Fruit fly (Drosophila melanogaster) whole organism, wandering third instar larva: ENCODE data around the gene Blos2.

Source experiments
- CG32264 ChIP-seq: fragments of 200-800 bp; sonication (Bioruptor generic); optimal IDR thresholded peaks from 2 replicates; lab custom pipeline; 2016; ENCODE audit warnings: missing biosample characterization, missing genetic modification characterization
- CG9705 ChIP-seq: fragments of 200-800 bp; sonication (Bioruptor generic); optimal IDR thresholded peaks from 2 replicates; lab custom pipeline; 2018; ENCODE audit warnings: missing biosample characterization, mild to moderate bottlenecking, missing genetic modification characterization
- CrebA ChIP-seq: fragments of 200-800 bp; sonication (Bioruptor generic); optimal IDR thresholded peaks from 2 replicates; lab custom pipeline; 2016; ENCODE audit warnings: missing biosample characterization, mild to moderate bottlenecking, missing genetic modification characterization, borderline replicate concordance
- Dfd ChIP-seq: fragments of >200 bp; optimal IDR thresholded peaks from 2 replicates; lab custom pipeline; 2017; ENCODE audit warnings: missing biosample characterization, missing genetic modification characterization
- Dif ChIP-seq: fragments of 200-275, 200-300 bp; sonication (Bioruptor generic); optimal IDR thresholded peaks from 2 replicates; lab custom pipeline; 2018; ENCODE audit warnings: missing biosample characterization, missing genetic modification characterization; ENCODE audit not compliant: partially characterized antibody
- GATAd ChIP-seq: sonication (Bioruptor generic); optimal IDR thresholded peaks from 2 replicates; lab custom pipeline; 2016; ENCODE audit warnings: missing biosample characterization, missing genetic modification characterization
- HLH106 ChIP-seq: fragments of 200-800 bp; optimal IDR thresholded peaks from 3 replicates; lab custom pipeline; 2019; ENCODE audit warnings: missing biosample characterization, mild to moderate bottlenecking, missing genetic modification characterization, moderate library complexity
- Hnf4 ChIP-seq: fragments of 200-800 bp; sonication (Bioruptor generic); optimal IDR thresholded peaks from 2 replicates; lab custom pipeline; 2016; ENCODE audit warnings: missing biosample characterization, mild to moderate bottlenecking, missing genetic modification characterization
- Hr78 ChIP-seq: fragments of >200 bp; optimal IDR thresholded peaks from 2 replicates; lab custom pipeline; 2017; ENCODE audit warnings: missing biosample characterization, missing genetic modification characterization
- Hr83 ChIP-seq: fragments of 200-300 bp; sonication (Bioruptor generic); optimal IDR thresholded peaks from 2 replicates; lab custom pipeline; 2016; ENCODE audit warnings: missing biosample characterization, mild to moderate bottlenecking, missing genetic modification characterization, moderate library complexity; ENCODE audit not compliant: poor library complexity, severe bottlenecking
- Jra ChIP-seq: sonication (Bioruptor generic); optimal IDR thresholded peaks from 2 replicates; lab custom pipeline; 2016; ENCODE audit warnings: missing biosample characterization, missing genetic modification characterization
- Myc ChIP-seq: fragments of >200 bp; optimal IDR thresholded peaks from 2 replicates; lab custom pipeline; 2017
- OdsH ChIP-seq: fragments of 200-800 bp; sonication (Bioruptor generic); optimal IDR thresholded peaks from 2 replicates; lab custom pipeline; 2016; ENCODE audit warnings: missing biosample characterization, mild to moderate bottlenecking, missing genetic modification characterization
- Rel ChIP-seq, 2 experiments: fragments of 200-800 bp; sonication (Bioruptor generic) in 1 of 2; optimal IDR thresholded peaks; 2 replicates in 1 of 2; 3 replicates in 1 of 2; lab custom pipeline; 2016 to 2019; ENCODE audit warnings: mild to moderate bottlenecking in 2 of 2, missing biosample characterization in 2 of 2, missing genetic modification characterization in 2 of 2, moderate library complexity in 1 of 2
- Sp1 ChIP-seq: fragments of 200-800 bp; sonication (Bioruptor generic); optimal IDR thresholded peaks from 3 replicates; lab custom pipeline; 2019; ENCODE audit warnings: missing biosample characterization, mild to moderate bottlenecking, missing genetic modification characterization, moderate library complexity
- Vsx2 ChIP-seq: fragments of 200-300, 225-300 bp; sonication (Bioruptor generic); optimal IDR thresholded peaks from 2 replicates; lab custom pipeline; 2018; ENCODE audit warnings: missing biosample characterization, missing genetic modification characterization; ENCODE audit not compliant: partially characterized antibody
- br ChIP-seq: fragments of 200-800 bp; sonication (Bioruptor generic); optimal IDR thresholded peaks from 2 replicates; lab custom pipeline; 2016; ENCODE audit warnings: missing biosample characterization, missing genetic modification characterization
- brk ChIP-seq: fragments of 200-800 bp; sonication (Bioruptor generic); optimal IDR thresholded peaks from 2 replicates; lab custom pipeline; 2016; ENCODE audit warnings: missing biosample characterization, mild to moderate bottlenecking, missing genetic modification characterization
- dl ChIP-seq, 2 experiments: fragments of 175-275, 200-275 bp in 1 of 2; fragments of 200-275 bp in 1 of 2; sonication (Bioruptor generic); optimal IDR thresholded peaks; lab custom pipeline; 2018; ENCODE audit warnings: mild to moderate bottlenecking in 2 of 2, missing biosample characterization in 2 of 2, missing genetic modification characterization in 2 of 2, moderate library complexity in 2 of 2; ENCODE audit not compliant: partially characterized antibody in 2 of 2, insufficient read depth in 1 of 2
- dmrt93B ChIP-seq: fragments of 200-800 bp; sonication (Bioruptor generic); optimal IDR thresholded peaks from 2 replicates; lab custom pipeline; 2018; ENCODE audit warnings: missing biosample characterization, mild to moderate bottlenecking, missing genetic modification characterization
- dsf ChIP-seq: sonication (Bioruptor generic); optimal IDR thresholded peaks from 2 replicates; lab custom pipeline; 2016; ENCODE audit warnings: missing biosample characterization, missing genetic modification characterization, borderline replicate concordance
- ey ChIP-seq: fragments of 200-800 bp; sonication (Bioruptor generic); optimal IDR thresholded peaks from 2 replicates; lab custom pipeline; 2016; ENCODE audit warnings: missing biosample characterization, missing genetic modification characterization
- foxo ChIP-seq, 2 experiments: fragments of 200-800 bp; sonication (Bioruptor generic); optimal IDR thresholded peaks; 2 replicates in 1 of 2; 3 replicates in 1 of 2; lab custom pipeline; 2016 to 2017; ENCODE audit warnings: missing biosample characterization in 2 of 2, missing genetic modification characterization in 2 of 2
- fru ChIP-seq: fragments of 200-800 bp; sonication (Bioruptor generic); optimal IDR thresholded peaks from 3 replicates; lab custom pipeline; 2016; ENCODE audit warnings: missing biosample characterization, mild to moderate bottlenecking, missing genetic modification characterization
- h ChIP-seq: fragments of 200-800 bp; sonication (Bioruptor generic); optimal IDR thresholded peaks from 3 replicates; lab custom pipeline; 2016; ENCODE audit warnings: missing biosample characterization, mild to moderate bottlenecking, missing genetic modification characterization
- jim ChIP-seq: fragments of 175-275, 200-325 bp; sonication (Bioruptor generic); optimal IDR thresholded peaks from 2 replicates; lab custom pipeline; 2016; ENCODE audit warnings: missing biosample characterization, mild to moderate bottlenecking, missing genetic modification characterization
- lola ChIP-seq: fragments of >200 bp; optimal IDR thresholded peaks from 2 replicates; lab custom pipeline; 2017; ENCODE audit warnings: missing biosample characterization, missing genetic modification characterization
- psq ChIP-seq: fragments of 200-800 bp; sonication (Bioruptor generic); optimal IDR thresholded peaks from 3 replicates; lab custom pipeline; 2017; ENCODE audit warnings: missing biosample characterization, mild to moderate bottlenecking, missing genetic modification characterization, moderate library complexity
- sage ChIP-seq: fragments of 200-800 bp; sonication (Bioruptor generic); optimal IDR thresholded peaks from 2 replicates; lab custom pipeline; 2016; ENCODE audit warnings: missing biosample characterization, mild to moderate bottlenecking, missing genetic modification characterization
- sv ChIP-seq: fragments of 200-800 bp; sonication (Bioruptor generic); optimal IDR thresholded peaks from 3 replicates; lab custom pipeline; 2016; ENCODE audit warnings: missing biosample characterization, missing genetic modification characterization
- tai ChIP-seq: sonication (Bioruptor generic); optimal IDR thresholded peaks from 2 replicates; lab custom pipeline; 2016; ENCODE audit warnings: missing biosample characterization, missing genetic modification characterization
- usp ChIP-seq: fragments of >200 bp; optimal IDR thresholded peaks from 2 replicates; lab custom pipeline; 2017; ENCODE audit warnings: missing biosample characterization, missing genetic modification characterization
- woc ChIP-seq: sonication (Bioruptor generic); optimal IDR thresholded peaks from 2 replicates; lab custom pipeline; 2016; ENCODE audit warnings: missing biosample characterization, mild to moderate bottlenecking, missing genetic modification characterization

Gene Blos2

DNA sequence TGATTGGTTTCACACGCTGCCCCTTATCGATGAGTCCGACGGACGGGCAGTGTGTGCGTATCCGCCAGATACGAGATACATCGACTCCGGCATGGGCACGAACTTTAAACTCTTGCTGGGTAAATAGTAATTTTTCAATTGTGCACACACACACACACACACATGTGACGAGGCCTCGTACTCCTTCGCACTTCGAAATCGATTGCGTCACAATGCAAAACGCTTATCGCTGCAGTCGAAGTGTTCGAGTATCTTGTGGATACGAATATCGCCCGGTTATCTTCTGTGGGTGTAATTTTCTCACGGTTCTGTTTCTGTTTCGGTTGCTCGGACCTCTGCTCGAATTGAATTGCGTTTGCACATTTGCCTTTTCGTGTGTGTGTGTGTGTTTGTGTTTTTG, 26.3 kb upstream of the Blos2 start:
- TF ChIP-seq dmrt93B (no peak), br (GFP tag; lab: Kevin White, UChicago) (no peak), woc (no peak), brk (no peak), CrebA (no peak), CG32264 (GFP tag; lab: Kevin White, UChicago) (no peak), Hr78 (GFP tag; lab: Kevin White, UChicago) (no peak), dsf (no peak), jim (no peak), usp (GFP tag; lab: Kevin White, UChicago) (no peak), Jra (GFP tag; lab: Kevin White, UChicago) (no peak), Vsx2 (no peak), HLH106 (tag; lab: Kevin White, UChicago) (no peak), sage (GFP tag; lab: Kevin White, UChicago) (no peak), fru (GFP tag; lab: Kevin White, UChicago) (no peak)
- TF ChIP-seq, all 38 proteins: peak for 0

DNA sequence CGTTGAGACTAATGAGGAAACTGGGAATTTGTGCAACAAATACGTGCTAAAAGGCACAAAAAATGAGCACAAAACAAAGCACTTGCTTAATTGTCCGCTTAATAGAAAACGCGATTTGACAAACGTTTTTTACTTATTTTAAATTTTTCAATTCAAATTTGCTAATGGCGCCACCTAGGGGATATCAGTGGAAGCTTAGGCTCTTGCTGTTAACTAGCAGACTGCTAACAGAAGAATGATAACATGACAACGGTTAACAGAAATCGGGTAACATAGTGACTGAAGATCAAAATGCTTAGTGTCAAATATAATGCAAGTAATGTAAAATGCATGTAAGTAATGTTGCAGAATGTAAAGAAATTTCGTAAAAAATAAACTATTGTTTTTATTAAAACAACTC, 20.2 kb upstream of the Blos2 start:
- TF ChIP-seq Myc (lab: Kevin White, UChicago): peak; percentile 13
- no peak for TF ChIP-seq Vsx2
- TF ChIP-seq, all 38 proteins: peak for 1

DNA sequence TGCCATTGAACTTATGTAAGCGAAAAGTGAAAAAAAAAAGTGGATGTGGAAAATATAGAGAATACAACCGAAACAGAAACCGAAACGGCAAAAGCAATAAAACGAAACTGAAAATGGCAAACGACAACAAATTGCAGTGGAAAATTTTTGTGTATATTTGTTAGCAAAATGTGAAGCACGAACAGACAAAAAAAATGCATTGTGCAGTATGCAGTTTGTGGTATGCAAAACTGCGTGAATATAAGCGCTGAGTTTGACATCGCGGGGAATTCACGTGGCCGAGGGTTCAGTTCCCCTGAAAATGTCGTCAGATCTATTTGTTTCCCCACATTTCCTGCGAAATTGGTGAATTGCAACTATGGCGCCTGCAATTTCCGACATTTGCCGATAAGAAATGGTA, 17.7 kb upstream of the Blos2 start:
- TF ChIP-seq Hr83 (GFP tag; lab: Kevin White, UChicago) (no peak), Dfd (GFP tag; lab: Kevin White, UChicago) (no peak), dl (GFP tag; optimal IDR thresholded peaks at IDR 0.05; lab: Kevin White, UChicago; ENCODE audit: insufficient read depth in 1 of 2, partially characterized antibody in 2 of 2) (no peak), br (GFP tag; lab: Kevin White, UChicago) (no peak), Hnf4 (GFP tag; lab: Kevin White, UChicago) (no peak), dsf (no peak)
- TF ChIP-seq, all 38 proteins: peak for 0

DNA sequence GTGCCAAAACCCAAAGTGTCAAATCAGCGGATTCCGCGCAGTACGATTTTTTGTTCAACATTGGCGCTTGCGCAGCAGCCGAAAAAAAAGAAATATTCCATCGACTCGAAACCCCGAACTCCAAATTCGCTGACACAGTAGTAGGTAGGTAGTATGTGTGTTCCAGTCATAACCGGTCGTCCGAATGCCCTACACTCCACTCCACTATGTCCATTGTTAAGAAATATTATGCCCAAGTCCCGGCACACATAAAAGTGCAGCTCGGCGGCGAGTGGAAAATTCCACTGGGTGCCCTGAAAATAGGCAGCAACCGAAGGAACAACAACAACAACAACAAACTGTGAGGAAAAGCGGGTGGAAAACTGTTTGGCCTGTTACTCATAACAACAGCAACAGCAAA, 16.4 kb upstream of the Blos2 start:
- no peak for TF ChIP-seq Vsx2
- TF ChIP-seq Sp1: no peak
- TF ChIP-seq Myc (lab: Kevin White, UChicago): no peak
- no peak for TF ChIP-seq GATAd (GFP tag; lab: Kevin White, UChicago)
- TF ChIP-seq ey (GFP tag; lab: Kevin White, UChicago): no peak
- no peak for TF ChIP-seq h (GFP tag; lab: Kevin White, UChicago)
- no peak for TF ChIP-seq brk
- TF ChIP-seq Rel (GFP tag; optimal IDR thresholded peaks at IDR 0.05; lab: Kevin White, UChicago): no peak
- no peak for TF ChIP-seq Rel (tag; optimal IDR thresholded peaks at IDR 0.05; lab: Kevin White, UChicago)
- no peak for TF ChIP-seq tai
- TF ChIP-seq, all 38 proteins: peak for 0

DNA sequence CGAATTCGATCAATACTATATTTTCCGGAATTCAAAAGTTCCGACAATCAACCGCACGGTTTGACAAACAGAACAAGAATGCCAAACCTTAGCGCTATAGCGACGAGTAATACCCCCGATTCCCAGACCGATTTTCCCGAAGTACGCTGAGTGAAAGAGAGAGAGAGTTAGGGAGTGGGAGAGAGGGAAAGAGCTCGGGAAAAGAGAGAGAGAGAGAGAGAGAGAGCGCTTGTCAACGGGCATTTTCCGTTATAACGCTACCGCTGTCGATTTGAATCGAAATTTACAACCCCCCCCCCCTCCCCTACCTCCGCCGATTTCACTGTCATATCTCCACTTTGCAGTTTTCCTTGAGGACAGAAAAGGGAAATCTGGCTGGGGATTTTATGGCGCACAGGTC, 14.8 kb upstream of the Blos2 start:
- no peak for TF ChIP-seq Hr83 (GFP tag; lab: Kevin White, UChicago)
- peak; percentile 82 for TF ChIP-seq Dfd (GFP tag; lab: Kevin White, UChicago)
- TF ChIP-seq lola (GFP tag; lab: Kevin White, UChicago): no peak

DNA sequence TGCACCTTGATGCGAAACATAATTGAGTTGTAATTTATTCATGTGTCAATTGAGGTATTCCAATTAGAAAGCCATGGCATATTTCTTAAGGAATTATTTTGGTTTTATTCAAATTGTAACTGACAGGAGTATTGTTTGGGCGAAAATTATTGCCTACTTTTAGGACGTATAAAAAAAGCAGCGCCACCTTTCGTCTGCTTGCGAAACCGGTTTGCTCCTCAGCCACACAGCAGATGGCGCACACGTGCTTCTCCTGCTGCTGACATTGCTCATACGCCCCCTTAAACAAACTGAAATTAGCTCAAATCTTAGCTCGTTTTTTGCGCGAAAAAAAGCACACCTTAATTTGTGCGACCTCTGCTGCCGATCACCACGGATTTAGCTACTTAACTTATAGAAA, 13.5 kb upstream of the Blos2 start:
- TF ChIP-seq sv (GFP tag; lab: Kevin White, UChicago) (peak; percentile 24), h (GFP tag; lab: Kevin White, UChicago) (peak; percentile 55), Hnf4 (GFP tag; lab: Kevin White, UChicago) (peak; percentile 43), psq (GFP tag; lab: Kevin White, UChicago) (peak; percentile 28), Hr83 (GFP tag; lab: Kevin White, UChicago) (peak; percentile 67), jim (peak; percentile 3), br (GFP tag; lab: Kevin White, UChicago) (peak; percentile 73), Dif (GFP tag; lab: Kevin White, UChicago) (no peak), CrebA (no peak), CG9705 (GFP tag; lab: Kevin White, UChicago) (no peak), Vsx2 (peak; percentile 85), Myc (lab: Kevin White, UChicago) (peak; percentile 92), OdsH (peak; percentile 60), dmrt93B (peak; percentile 21), tai (peak; percentile 43), foxo (GFP tag; optimal IDR thresholded peaks at IDR 0.05; lab: Kevin White, UChicago) (peak in 1 of 2 experiments; percentile 74), ey (GFP tag; lab: Kevin White, UChicago) (peak; percentile 44), HLH106 (tag; lab: Kevin White, UChicago) (peak; percentile 45), dl (GFP tag; optimal IDR thresholded peaks at IDR 0.05; lab: Kevin White, UChicago; ENCODE audit: insufficient read depth in 1 of 2, partially characterized antibody in 2 of 2) (no peak), Jra (GFP tag; lab: Kevin White, UChicago) (no peak), dsf (no peak), GATAd (GFP tag; lab: Kevin White, UChicago) (no peak), fru (GFP tag; lab: Kevin White, UChicago) (peak; percentile 60)
